Fruit fly (Drosophila melanogaster): ENCODE measurements around the gene Amacr.

Gene Amacr

dm6 chr2L:20734066-20734686, 18.0 kb downstream of the Amacr start, which contains the start of gene TM9SF2:
TSS of gene TM9SF2 (minus strand) at chr2L:20734309.
- peak; percentile 45 for TF ChIP-seq HLH106 (tag; optimal IDR thresholded peaks at IDR 0.05)
- TF ChIP-seq foxo (GFP tag; optimal IDR thresholded peaks at IDR 0.05): no peak
- no peak for TF ChIP-seq sage (GFP tag; optimal IDR thresholded peaks at IDR 0.05)
- no peak for TF ChIP-seq psq (GFP tag; optimal IDR thresholded peaks at IDR 0.05)
- TF ChIP-seq OdsH (GFP tag; optimal IDR thresholded peaks at IDR 0.05): no peak
- TF ChIP-seq sv (GFP tag; optimal IDR thresholded peaks at IDR 0.05): no peak
- TF ChIP-seq Rel (GFP tag; optimal IDR thresholded peaks at IDR 0.05): no peak
- TF ChIP-seq Rel (tag; optimal IDR thresholded peaks at IDR 0.05): peak; percentile 18
- no peak for TF ChIP-seq ey (GFP tag; optimal IDR thresholded peaks at IDR 0.05)
- no peak for TF ChIP-seq Dif (GFP tag; optimal IDR thresholded peaks at IDR 0.05; ENCODE audit: partially characterized antibody)
- no peak for TF ChIP-seq Myc (optimal IDR thresholded peaks at IDR 0.05)
- TF ChIP-seq fru (GFP tag; optimal IDR thresholded peaks at IDR 0.05): no peak
- no peak for TF ChIP-seq Sp1 (GFP tag; optimal IDR thresholded peaks at IDR 0.05)
- peak; percentile 18 for TF ChIP-seq CG9705 (GFP tag; optimal IDR thresholded peaks at IDR 0.05)

- no peak for TF ChIP-seq Vsx2 (GFP tag; optimal IDR thresholded peaks at IDR 0.05; ENCODE audit: partially characterized antibody)
These were observed 19.1 kb downstream of the Amacr start for dm6 chr2L:20733025-20733424.

dm6 chr2L:20730182-20730581, 22.0 kb downstream of the Amacr start, which contains the start of gene CarT:
TSS of gene CarT (minus strand) at chr2L:20730282.
- TF ChIP-seq foxo (GFP tag; optimal IDR thresholded peaks at IDR 0.05): no peak
- no peak for TF ChIP-seq rgr (GFP tag; optimal IDR thresholded peaks at IDR 0.05)
- TF ChIP-seq CG9705 (GFP tag; optimal IDR thresholded peaks at IDR 0.05): no peak

dm6 chr2L:20726451-20726850, 25.7 kb downstream of the Amacr start, which contains the start of gene CG9316:
TSS of gene CG9316 (minus strand) at chr2L:20726551.
- TF ChIP-seq GATAd (GFP tag; optimal IDR thresholded peaks at IDR 0.05) (no peak), usp (GFP tag; optimal IDR thresholded peaks at IDR 0.05) (no peak), psq (GFP tag; optimal IDR thresholded peaks at IDR 0.05) (no peak), fru (GFP tag; optimal IDR thresholded peaks at IDR 0.05) (no peak), dmrt93B (GFP tag; optimal IDR thresholded peaks at IDR 0.05) (no peak), Hnf4 (GFP tag; optimal IDR thresholded peaks at IDR 0.05) (no peak), pan (optimal IDR thresholded peaks at IDR 0.05) (no peak), br (GFP tag; optimal IDR thresholded peaks at IDR 0.05) (no peak), ey (GFP tag; optimal IDR thresholded peaks at IDR 0.05) (no peak), Hr78 (GFP tag; optimal IDR thresholded peaks at IDR 0.05) (no peak), Myc (optimal IDR thresholded peaks at IDR 0.05) (no peak), h (GFP tag; optimal IDR thresholded peaks at IDR 0.05) (no peak), HLH106 (tag; optimal IDR thresholded peaks at IDR 0.05) (no peak), OdsH (GFP tag; optimal IDR thresholded peaks at IDR 0.05) (no peak), CrebA (GFP tag; optimal IDR thresholded peaks at IDR 0.05; ENCODE audit: borderline replicate concordance) (no peak), Sp1 (GFP tag; optimal IDR thresholded peaks at IDR 0.05) (no peak), CG9705 (GFP tag; optimal IDR thresholded peaks at IDR 0.05) (no peak), dl (GFP tag; optimal IDR thresholded peaks at IDR 0.05; ENCODE audit: insufficient read depth in 1 of 2, partially characterized antibody in 2 of 2) (no peak), tai (GFP tag; optimal IDR thresholded peaks at IDR 0.05) (no peak), Hr83 (GFP tag; optimal IDR thresholded peaks at IDR 0.05; ENCODE audit: poor library complexity, severe bottlenecking) (no peak)

dm6 chr2L:20724024-20724423, 28.1 kb downstream of the Amacr start:
- no peak for TF ChIP-seq dl (GFP tag; optimal IDR thresholded peaks at IDR 0.05; ENCODE audit: insufficient read depth in 1 of 2, partially characterized antibody in 2 of 2)
- TF ChIP-seq dmrt93B (GFP tag; optimal IDR thresholded peaks at IDR 0.05): no peak
- TF ChIP-seq rgr (GFP tag; optimal IDR thresholded peaks at IDR 0.05): no peak

dm6 chr2L:20721456-20721855, 30.7 kb downstream of the Amacr start:
- no peak for TF ChIP-seq usp (GFP tag; optimal IDR thresholded peaks at IDR 0.05)
- TF ChIP-seq br (GFP tag; optimal IDR thresholded peaks at IDR 0.05): no peak
- no peak for TF ChIP-seq N (GFP tag; optimal IDR thresholded peaks at IDR 0.05)
- TF ChIP-seq jim (GFP tag; optimal IDR thresholded peaks at IDR 0.05): no peak
- TF ChIP-seq h (GFP tag; optimal IDR thresholded peaks at IDR 0.05): no peak
- TF ChIP-seq HLH106 (tag; optimal IDR thresholded peaks at IDR 0.05): no peak
- no peak for TF ChIP-seq foxo (GFP tag; optimal IDR thresholded peaks at IDR 0.05)
- TF ChIP-seq Vsx2 (GFP tag; optimal IDR thresholded peaks at IDR 0.05; ENCODE audit: partially characterized antibody): no peak
- no peak for TF ChIP-seq lola (GFP tag; optimal IDR thresholded peaks at IDR 0.05)
- no peak for TF ChIP-seq Mio (GFP tag; optimal IDR thresholded peaks at IDR 0.05)
- TF ChIP-seq Rel (GFP tag; optimal IDR thresholded peaks at IDR 0.05): no peak
- TF ChIP-seq Rel (tag; optimal IDR thresholded peaks at IDR 0.05): no peak
- TF ChIP-seq brk (GFP tag; optimal IDR thresholded peaks at IDR 0.05): no peak
- TF ChIP-seq Dfd (GFP tag; optimal IDR thresholded peaks at IDR 0.05): no peak
- no peak for TF ChIP-seq ey (GFP tag; optimal IDR thresholded peaks at IDR 0.05)
- TF ChIP-seq Abd-B (GFP tag; optimal IDR thresholded peaks at IDR 0.05): no peak
- TF ChIP-seq Dif (GFP tag; optimal IDR thresholded peaks at IDR 0.05; ENCODE audit: partially characterized antibody): no peak
- TF ChIP-seq CrebA (GFP tag; optimal IDR thresholded peaks at IDR 0.05; ENCODE audit: borderline replicate concordance): no peak
- no peak for TF ChIP-seq psq (GFP tag; optimal IDR thresholded peaks at IDR 0.05)

All from whole organism, wandering third instar larva.